Worm (Caenorhabditis elegans) whole organism, L4 larva: ENCODE data around the gene cec-2.

ENCODE experiments used
- D1046.2 ChIP-seq: fragments of 200-800 bp; sonication (Bioruptor generic); IDR thresholded peaks from 2 replicates; pipeline ENCODE4 v1.3.6; 2022; ENCODE audit warnings: missing genetic modification characterization, missing compliant biosample characterization
- F26F4.8 ChIP-seq: fragments of 200-800 bp; sonication (Bioruptor generic); conservative IDR thresholded peaks from 2 replicates; pipeline ENCODE4 v1.3.6; 2022; ENCODE audit warnings: missing genetic modification characterization, missing compliant biosample characterization
- F44E2.7 ChIP-seq: fragments of 200-800 bp; sonication (Bioruptor generic); IDR thresholded peaks from 2 replicates; pipeline ENCODE4 v2.1.2; 2022; ENCODE audit warnings: missing genetic modification characterization, missing compliant biosample characterization
- T26A8.4 ChIP-seq: fragments of 200-800 bp; sonication (Bioruptor generic); IDR thresholded peaks from 2 replicates; pipeline ENCODE4 v1.3.6; 2022; ENCODE audit warnings: missing genetic modification characterization, missing compliant biosample characterization
- ZK546.5 ChIP-seq, 2 experiments: sonication (generic microtip); optimal IDR thresholded peaks; 2 replicates each; lab custom pipeline; 2017; ENCODE audit warnings: missing biosample characterization in 2 of 2, missing genetic modification characterization in 2 of 2
- aha-1 ChIP-seq: fragments of 150-350 bp; peaks from one replicate; lab custom pipeline; 2014; ENCODE audit warnings: missing biosample characterization, missing genetic modification characterization
- ceh-28 ChIP-seq: fragments of 150-350 bp; optimal IDR thresholded peaks from 2 replicates; lab custom pipeline; 2014; ENCODE audit warnings: missing biosample characterization, missing genetic modification reagents, missing genetic modification characterization
- ctbp-1 ChIP-seq: fragments of 200-800 bp; sonication (Bioruptor generic); IDR thresholded peaks from 2 replicates; pipeline ENCODE4 v1.3.6; 2022; ENCODE audit warnings: missing genetic modification reagents, missing genetic modification characterization, missing compliant biosample characterization
- daf-19 ChIP-seq: fragments of 200-800 bp; sonication (Bioruptor generic); conservative IDR thresholded peaks from 2 replicates; pipeline ENCODE4 v1.3.6; 2022; ENCODE audit warnings: missing genetic modification characterization, missing compliant biosample characterization
- daf-8 ChIP-seq: fragments of 200-800 bp; sonication (Bioruptor generic); IDR thresholded peaks from 2 replicates; pipeline ENCODE4 v1.3.6; 2022; ENCODE audit warnings: missing genetic modification characterization, missing compliant biosample characterization
- dpl-1 ChIP-seq: fragments of 150-350 bp; optimal IDR thresholded peaks from 2 replicates; lab custom pipeline; 2014; ENCODE audit warnings: missing biosample characterization, missing genetic modification reagents, missing genetic modification characterization
- duxl-1 ChIP-seq: sonication (generic microtip); optimal IDR thresholded peaks from 2 replicates; lab custom pipeline; 2016; ENCODE audit warnings: mild to moderate bottlenecking, missing genetic modification characterization, moderate library complexity, missing compliant biosample characterization; ENCODE audit not compliant: poor library complexity
- egl-43 ChIP-seq: fragments of 200-800 bp; sonication (Bioruptor generic); IDR thresholded peaks from 2 replicates; pipeline ENCODE4 v1.3.6; 2022; ENCODE audit warnings: missing genetic modification reagents, missing genetic modification characterization, missing compliant biosample characterization
- hlh-30 ChIP-seq: sonication (generic microtip); optimal IDR thresholded peaks from 2 replicates; lab custom pipeline; 2017; ENCODE audit warnings: antibody characterized with exemption, mild to moderate bottlenecking, missing genetic modification characterization, missing compliant biosample characterization; ENCODE audit not compliant: insufficient read depth
- jun-1 ChIP-seq: fragments of 150-350 bp; optimal IDR thresholded peaks from 2 replicates; lab custom pipeline; 2014; ENCODE audit warnings: missing biosample characterization, missing genetic modification reagents, missing genetic modification characterization
- lim-7 ChIP-seq: fragments of 200-800 bp; sonication (Bioruptor generic); IDR thresholded peaks from 2 replicates; pipeline ENCODE4 v1.3.6; 2022; ENCODE audit warnings: missing genetic modification characterization, missing compliant biosample characterization
- lin-13 ChIP-seq: fragments of 150-350 bp; optimal IDR thresholded peaks from 2 replicates; lab custom pipeline; 2014; ENCODE audit warnings: missing biosample characterization, missing genetic modification reagents, missing genetic modification characterization
- lin-15B ChIP-seq: fragments of 150-350 bp; sonication (generic microtip); optimal IDR thresholded peaks from 3 replicates; lab custom pipeline; 2014; ENCODE audit warnings: missing biosample characterization, missing genetic modification characterization
- lin-29 ChIP-seq: fragments of 200-800 bp; sonication (Bioruptor generic); IDR thresholded peaks from 2 replicates; pipeline ENCODE4 v1.3.6; 2022; ENCODE audit warnings: missing genetic modification reagents, missing genetic modification characterization, missing compliant biosample characterization
- lin-38 ChIP-seq: fragments of 200-800 bp; sonication (Bioruptor generic); IDR thresholded peaks from 2 replicates; pipeline ENCODE4 v1.3.6; 2022; ENCODE audit warnings: missing genetic modification reagents, missing genetic modification characterization, missing compliant biosample characterization
- lin-39 ChIP-seq: fragments of 150-350 bp; optimal IDR thresholded peaks from 2 replicates; lab custom pipeline; 2014; ENCODE audit warnings: missing biosample characterization, missing genetic modification reagents, missing genetic modification characterization
- lsy-2 ChIP-seq, 2 experiments: fragments of 150-350 bp in 1 of 2; sonication (generic microtip) in 1 of 2; optimal IDR thresholded peaks; 2 replicates each; lab custom pipeline; 2014 to 2017; ENCODE audit warnings: missing biosample characterization in 2 of 2, missing genetic modification characterization in 2 of 2
- mdt-29 ChIP-seq: fragments of 200-800 bp; sonication (Bioruptor generic); IDR thresholded peaks from 2 replicates; pipeline ENCODE4 v1.3.6; 2022; ENCODE audit warnings: missing genetic modification reagents, missing genetic modification characterization, missing compliant biosample characterization
- mep-1 ChIP-seq: fragments of 150-350 bp; sonication (generic microtip); optimal IDR thresholded peaks from 3 replicates; lab custom pipeline; 2014; ENCODE audit warnings: missing biosample characterization, missing genetic modification characterization
- mxl-2 ChIP-seq: fragments of 200-800 bp; sonication (Bioruptor generic); conservative IDR thresholded peaks from 2 replicates; pipeline ENCODE4 v1.3.6; 2022; ENCODE audit warnings: missing genetic modification reagents, missing genetic modification characterization, missing compliant biosample characterization
- nhr-102 ChIP-seq: sonication (generic microtip); optimal IDR thresholded peaks from 2 replicates; lab custom pipeline; 2016; ENCODE audit warnings: mild to moderate bottlenecking, missing genetic modification characterization, moderate library complexity, missing compliant biosample characterization
- nhr-11 ChIP-seq: fragments of 150-350 bp; optimal IDR thresholded peaks from 2 replicates; lab custom pipeline; 2014; ENCODE audit warnings: missing biosample characterization, missing genetic modification characterization
- nhr-41 ChIP-seq: fragments of 200-800 bp; sonication (Bioruptor generic); IDR thresholded peaks from 2 replicates; pipeline ENCODE4 v1.3.6; 2022; ENCODE audit warnings: missing genetic modification reagents, missing genetic modification characterization, missing compliant biosample characterization
- nhr-48 ChIP-seq: sonication (generic microtip); optimal IDR thresholded peaks from 2 replicates; lab custom pipeline; 2016; ENCODE audit warnings: mild to moderate bottlenecking, missing genetic modification characterization, missing compliant biosample characterization
- rbr-2 ChIP-seq: sonication (generic microtip); optimal IDR thresholded peaks from 2 replicates; lab custom pipeline; 2016; ENCODE audit warnings: missing genotype, missing genetic modification characterization, missing compliant biosample characterization
- sdz-12 ChIP-seq: fragments of 200-800 bp; sonication (Bioruptor generic); optimal IDR thresholded peaks from 2 replicates; lab custom pipeline; 2018; ENCODE audit warnings: mild to moderate bottlenecking, missing genetic modification characterization, missing compliant biosample characterization
- set-16 ChIP-seq: fragments of 200-800 bp; sonication (Bioruptor generic); IDR thresholded peaks from 2 replicates; pipeline ENCODE4 v1.3.6; 2022; ENCODE audit warnings: missing genetic modification reagents, missing genetic modification characterization, missing compliant biosample characterization
- skn-1 ChIP-seq: fragments of 150-350 bp; optimal IDR thresholded peaks from 2 replicates; lab custom pipeline; 2014; ENCODE audit warnings: missing biosample characterization, missing genetic modification characterization
- spr-1 ChIP-seq: sonication (generic microtip); optimal IDR thresholded peaks from 2 replicates; lab custom pipeline; 2016; ENCODE audit warnings: mild to moderate bottlenecking, missing genetic modification characterization, missing compliant biosample characterization
- spr-3 ChIP-seq: fragments of 200-800 bp; sonication (Bioruptor generic); optimal IDR thresholded peaks from 2 replicates; lab custom pipeline; 2018; ENCODE audit warnings: mild to moderate bottlenecking, missing genetic modification characterization, missing compliant biosample characterization
- tag-97 ChIP-seq: fragments of 200-800 bp; sonication (Bioruptor generic); IDR thresholded peaks from 2 replicates; pipeline ENCODE4 v1.3.6; 2022; ENCODE audit warnings: missing genetic modification characterization, missing compliant biosample characterization
- unc-39 ChIP-seq: sonication (generic microtip); optimal IDR thresholded peaks from 2 replicates; lab custom pipeline; 2017; ENCODE audit warnings: missing biosample characterization, missing genetic modification characterization
- unc-62 ChIP-seq, 3 experiments: fragments of 150-350 bp in 1 of 3; sonication (generic microtip); optimal IDR thresholded peaks in 2 of 3; peaks in 1 of 3; 1 replicate in 1 of 3; 2 replicates in 2 of 3; lab custom pipeline; 2014 to 2017; ENCODE audit warnings: missing biosample characterization in 3 of 3, missing genetic modification characterization in 3 of 3, missing genetic modification reagents in 3 of 3, missing genotype in 1 of 3
- zfp-2 ChIP-seq: sonication (generic microtip); optimal IDR thresholded peaks from 2 replicates; lab custom pipeline; 2016; ENCODE audit warnings: mild to moderate bottlenecking, missing genetic modification characterization, missing compliant biosample characterization
- zip-11 ChIP-seq: fragments of 200-800 bp; sonication (Bioruptor generic); IDR thresholded peaks from 2 replicates; pipeline ENCODE4 v1.3.6; 2022; ENCODE audit warnings: missing genetic modification characterization, missing compliant biosample characterization

cec-2 gene

ce11 chrIV:1170408-1170807, at the start of gene cec-2:
Gene cec-2 (plus strand): TSS chrIV:1170708.
- TF ChIP-seq lin-29 (GFP tag; lab: Robert Waterston, UW) (no peak), skn-1 (tag; lab: Kevin White, UChicago) (no peak), lin-38 (GFP tag; lab: Robert Waterston, UW) (no peak), nhr-41 (no peak), mep-1 (tag; lab: Kevin White, UChicago) (no peak), daf-8 (no peak), sdz-12 (no peak), mxl-2 (no peak), unc-62 (GFP tag; optimal IDR thresholded peaks at IDR 0.05 in 1 of 2; lab: Kevin White, UChicago) (no peak), unc-62 (tag; optimal IDR thresholded peaks at IDR 0.05; lab: Kevin White, UChicago) (no peak), T26A8.4 (GFP tag; lab: Robert Waterston, UW) (no peak), duxl-1 (tag; lab: Kevin White, UChicago) (no peak), lin-39 (tag; lab: Kevin White, UChicago) (no peak), lim-7 (GFP tag; lab: Robert Waterston, UW) (no peak), lsy-2 (tag; optimal IDR thresholded peaks at IDR 0.05; lab: Kevin White, UChicago) (no peak), daf-19 (GFP tag; lab: Robert Waterston, UW) (no peak), zip-11 (GFP tag; lab: Robert Waterston, UW) (no peak), unc-39 (tag; lab: Kevin White, UChicago) (no peak), nhr-102 (tag; lab: Kevin White, UChicago) (no peak), hlh-30 (tag; lab: Kevin White, UChicago) (no peak)

ce11 chrIV:1120865-1121264, 49.6 kb upstream of the cec-2 start:
- no peak for TF ChIP-seq aha-1 (tag; lab: Kevin White, UChicago)
- TF ChIP-seq rbr-2 (tag; lab: Kevin White, UChicago), result no peak
- TF ChIP-seq set-16 (GFP tag; lab: Robert Waterston, UW), result peak; percentile 61
- TF ChIP-seq F26F4.8 (GFP tag; lab: Robert Waterston, UW), result 0 out of 2 replicates have a peak, but pooled peaks have one; percentile 49
- TF ChIP-seq ZK546.5 (tag; optimal IDR thresholded peaks at IDR 0.05; lab: Kevin White, UChicago), result no peak
- TF ChIP-seq spr-1 (tag; lab: Kevin White, UChicago), result no peak
- peak; percentile 85; the same call in 1 of the 2 replicates for TF ChIP-seq D1046.2 (GFP tag; lab: Robert Waterston, UW)
- 0 out of 2 replicates have a peak, but pooled peaks have one; percentile 22 for TF ChIP-seq egl-43 (GFP tag; lab: Robert Waterston, UW)
- no peak for TF ChIP-seq lin-38 (GFP tag; lab: Robert Waterston, UW)

- TF ChIP-seq skn-1 (tag; lab: Kevin White, UChicago) (no peak), F44E2.7 (GFP tag; lab: Robert Waterston, UW) (no peak), tag-97 (GFP tag; lab: Robert Waterston, UW) (no peak), egl-43 (GFP tag; lab: Robert Waterston, UW) (0 out of 2 replicates have a peak, but pooled peaks have one; percentile 37), lin-13 (GFP tag; lab: Kevin White, UChicago) (no peak), aha-1 (tag; lab: Kevin White, UChicago) (no peak), set-16 (GFP tag; lab: Robert Waterston, UW) (peak; percentile 91), nhr-48 (tag; lab: Kevin White, UChicago) (no peak)
Observed at ce11 chrIV:1121511-1121910, 49.0 kb upstream of the cec-2 start.

- no peak for TF ChIP-seq nhr-11 (tag; lab: Kevin White, UChicago)
- TF ChIP-seq set-16 (GFP tag; lab: Robert Waterston, UW), result peak; percentile 37; the same call in 1 of the 2 replicates
Observed at ce11 chrIV:1123357-1123756, 47.2 kb upstream of the cec-2 start.

ce11 chrIV:1124741-1125140, 45.8 kb upstream of the cec-2 start, which contains the start of gene perm-4:
Gene perm-4 (minus strand): TSS chrIV:1125107.
- TF ChIP-seq spr-3 (no peak), skn-1 (tag; lab: Kevin White, UChicago) (no peak), zfp-2 (tag; lab: Kevin White, UChicago) (no peak), ctbp-1 (GFP tag; lab: Robert Waterston, UW) (no peak), jun-1 (tag; lab: Kevin White, UChicago) (no peak), dpl-1 (GFP tag; lab: Kevin White, UChicago) (no peak), lin-15B (no peak), ceh-28 (tag; lab: Kevin White, UChicago) (no peak), mdt-29 (GFP tag; lab: Robert Waterston, UW) (no peak)
- TF ChIP-seq, all 104 proteins: peak for 0
